Worm (Caenorhabditis elegans) whole organism, L3 larva: ENCODE results near the gene F42F12.4.

Source experiments
- ama-1 ChIP-seq: fragments of 150-350 bp; optimal IDR thresholded peaks from 2 replicates; lab custom pipeline; 2018
- ceh-9 ChIP-seq: sonication (generic microtip); optimal IDR thresholded peaks from 2 replicates; lab custom pipeline; 2018; ENCODE audit warnings: missing biosample characterization, missing genetic modification characterization
- elt-2 ChIP-seq: sonication (generic microtip); optimal IDR thresholded peaks from 2 replicates; lab custom pipeline; 2016; ENCODE audit warnings: missing genetic modification reagents, mild to moderate bottlenecking, missing genetic modification characterization, missing compliant biosample characterization
- fkh-10 ChIP-seq: sonication (generic microtip); optimal IDR thresholded peaks from 2 replicates; lab custom pipeline; 2017; ENCODE audit warnings: missing biosample characterization, missing genetic modification reagents, missing genetic modification characterization
- fos-1 ChIP-seq: fragments of 150-350 bp; optimal IDR thresholded peaks from 2 replicates; lab custom pipeline; 2014; ENCODE audit warnings: missing biosample characterization, missing genetic modification characterization
- mml-1 ChIP-seq: fragments of 150-350 bp; sonication (generic microtip); optimal IDR thresholded peaks from 3 replicates; lab custom pipeline; 2014; ENCODE audit warnings: missing biosample characterization, missing genetic modification characterization
- nhr-43 ChIP-seq: sonication (generic microtip); optimal IDR thresholded peaks from 2 replicates; lab custom pipeline; 2016; ENCODE audit warnings: mild to moderate bottlenecking, missing genetic modification characterization, missing compliant biosample characterization; ENCODE audit not compliant: poor library complexity, severe bottlenecking
- pha-4 ChIP-seq: fragments of 150-350 bp; optimal IDR thresholded peaks from 2 replicates; lab custom pipeline; 2014; ENCODE audit warnings: missing biosample characterization, missing genetic modification reagents, missing genetic modification characterization
- pqm-1 ChIP-seq: fragments of 150-350 bp; optimal IDR thresholded peaks from 2 replicates; lab custom pipeline; 2017; ENCODE audit warnings: missing biosample characterization, missing genetic modification characterization, inconsistent platforms
- zag-1 ChIP-seq: fragments of 150-350 bp; optimal IDR thresholded peaks from 2 replicates; lab custom pipeline; 2014; ENCODE audit warnings: missing biosample characterization, missing genetic modification characterization

DNA sequence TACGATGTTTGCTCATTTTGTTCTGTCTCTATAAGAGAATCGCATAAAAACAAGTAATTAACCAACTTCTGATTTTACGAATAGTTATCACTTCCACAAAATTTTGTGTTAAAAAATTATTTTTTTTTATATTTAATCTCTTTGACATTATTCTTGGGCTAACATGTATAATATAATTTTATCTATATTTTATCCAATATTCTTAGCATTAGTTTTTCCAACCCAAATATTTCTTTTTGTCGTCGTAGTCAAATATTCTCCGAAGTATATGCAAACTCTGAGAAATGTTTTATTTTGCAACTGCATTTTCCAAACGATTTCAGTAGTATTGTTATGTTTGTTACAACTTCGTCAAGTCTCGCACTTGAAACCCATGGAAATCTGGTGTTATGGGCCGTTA lies 19.3 kb downstream of the F42F12.4 start, which contains the start of gene srd-47:
- TF ChIP-seq ama-1 (no peak), elt-2 (tag; lab: Kevin White, UChicago) (no peak), pqm-1 (tag; lab: Kevin White, UChicago) (no peak), nhr-43 (no peak), mml-1 (no peak), zag-1 (tag; lab: Kevin White, UChicago) (no peak), fos-1 (tag; lab: Kevin White, UChicago) (no peak), pha-4 (tag; lab: Kevin White, UChicago) (no peak), fkh-10 (GFP tag; lab: Kevin White, UChicago) (no peak), ceh-9 (tag; lab: Kevin White, UChicago) (no peak)
